Worm (Caenorhabditis elegans): ENCODE results near the gene F19G12.4.
"Not testable (repeated sequence)": the region's sequence is repeated elsewhere in the genome, so short reads cannot be mapped to it uniquely, and the experiment has no call there.

Gene F19G12.4

DNA sequence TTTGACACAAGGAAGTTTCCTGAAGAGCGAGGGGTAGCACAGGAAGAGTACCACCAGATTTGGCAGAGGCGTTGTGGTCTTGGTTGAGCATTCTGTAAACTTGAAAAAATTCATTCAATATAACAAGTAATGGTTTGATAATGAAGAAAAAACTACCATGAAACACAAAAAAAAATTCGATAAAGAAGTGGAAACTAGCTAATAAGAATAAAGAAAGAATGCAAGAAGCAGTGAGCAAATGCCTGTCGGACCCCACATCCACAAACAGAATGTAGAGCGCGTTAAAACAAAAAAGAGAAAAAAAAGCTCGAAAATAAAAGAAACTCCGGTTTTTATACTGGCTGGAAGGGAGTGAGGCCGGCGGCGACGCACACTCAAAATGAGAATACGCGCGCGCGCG, 19.6 kb upstream of the F19G12.4 start, which contains the start of gene H39E20.1:
TSS of gene H39E20.1 (minus strand) at position 101 of the 400 bp plus-strand sequence.
- no peak for TF ChIP-seq ztf-25 (GFP tag; IDR thresholded peaks at IDR 0.05)
- TF ChIP-seq ztf-3 (GFP tag; optimal IDR thresholded peaks at IDR 0.05) = no peak
- no peak for TF ChIP-seq lin-35 (GFP tag; optimal IDR thresholded peaks at IDR 0.05)
- TF ChIP-seq ztf-22 (GFP tag; optimal IDR thresholded peaks at IDR 0.05) = no peak
- 0 out of 2 replicates have a peak, but pooled peaks have one; percentile 32 for TF ChIP-seq madf-8 (GFP tag; conservative IDR thresholded peaks at IDR 0.05)
- no peak for TF ChIP-seq ceh-91 (GFP tag; IDR thresholded peaks at IDR 0.05)
- no peak for TF ChIP-seq ceh-40 (GFP tag; IDR thresholded peaks at IDR 0.05)
- TF ChIP-seq efl-1 (GFP tag; optimal IDR thresholded peaks at IDR 0.05) = peak; percentile 51
- TF ChIP-seq xnd-1 (tag; optimal IDR thresholded peaks at IDR 0.05) = peak; percentile 30
- no peak for TF ChIP-seq mes-4 (tag; optimal IDR thresholded peaks at IDR 0.05)
- TF ChIP-seq ets-4 (GFP tag; optimal IDR thresholded peaks at IDR 0.05) = no peak
- no peak for TF ChIP-seq ztf-18 (tag; optimal IDR thresholded peaks at IDR 0.05)

DNA sequence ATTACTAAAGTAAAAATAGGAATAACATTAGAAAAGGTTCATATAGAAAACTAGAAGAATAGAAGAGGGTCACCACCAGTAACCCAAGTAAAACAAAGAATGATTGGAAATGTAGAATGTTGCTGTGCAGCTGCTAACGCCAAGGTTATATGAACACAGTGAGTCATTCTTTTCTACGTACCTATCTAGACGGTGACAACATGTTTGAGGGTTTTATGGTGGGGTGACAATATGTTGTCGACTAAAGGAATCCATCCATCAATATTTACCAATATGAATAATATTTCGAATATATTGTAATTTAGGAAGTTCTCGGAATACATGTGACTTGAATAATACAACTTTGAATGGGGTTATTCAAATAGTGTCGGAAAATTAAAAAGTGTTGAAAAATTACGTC, 15.8 kb upstream of the F19G12.4 start, which contains the start of gene ZK402.5:
TSS of gene ZK402.5 (minus strand) at position 101 of the 400 bp plus-strand sequence.
- TF ChIP-seq lsy-27 (tag; optimal IDR thresholded peaks at IDR 0.05; ENCODE audit: borderline replicate concordance, insufficient read depth) (no peak), rcor-1 (GFP tag; IDR thresholded peaks at IDR 0.05) (no peak), ekl-4 (GFP tag; IDR thresholded peaks at IDR 0.05) (no peak), attf-6 (GFP tag; IDR thresholded peaks at IDR 0.05) (no peak), F52B5.7 (tag; optimal IDR thresholded peaks at IDR 0.05) (no peak), ceh-91 (GFP tag; IDR thresholded peaks at IDR 0.05) (no peak), rec-8 (tag; optimal IDR thresholded peaks at IDR 0.05) (no peak), hlh-12 (tag; optimal IDR thresholded peaks at IDR 0.05) (no peak), B0261.1 (tag; optimal IDR thresholded peaks at IDR 0.05) (no peak), ceh-27 (GFP tag; optimal IDR thresholded peaks at IDR 0.05) (no peak)

DNA sequence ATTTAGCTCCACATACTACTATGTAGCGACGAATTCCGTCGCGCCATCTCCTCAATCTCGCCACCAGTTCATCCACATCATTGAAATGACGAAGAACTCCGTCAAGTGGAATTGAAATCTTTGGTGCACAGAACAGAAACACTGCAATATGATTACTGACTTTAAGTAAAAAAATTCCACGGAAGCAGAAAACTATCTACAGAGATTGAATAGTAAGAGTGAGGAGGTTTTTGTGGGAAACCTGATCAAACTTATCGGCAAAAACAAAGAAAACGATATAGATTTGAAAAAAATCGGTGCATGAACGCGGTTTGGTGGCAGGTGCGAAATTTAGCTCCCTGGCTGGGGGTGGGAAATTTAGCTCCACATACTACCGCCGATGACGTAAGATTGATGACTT, 13.7 kb upstream of the F19G12.4 start, which contains the start of gene ZK402.2:
TSS of gene ZK402.2 (plus strand) at position 301 of the 400 bp plus-strand sequence.
- not testable (repeated sequence) for TF ChIP-seq B0019.2 (GFP tag; conservative IDR thresholded peaks at IDR 0.05); cebp-2 (GFP tag; IDR thresholded peaks at IDR 0.05); snpc-4 (GFP tag; optimal IDR thresholded peaks at IDR 0.05); snpc-4 (tag; optimal IDR thresholded peaks at IDR 0.05)

DNA sequence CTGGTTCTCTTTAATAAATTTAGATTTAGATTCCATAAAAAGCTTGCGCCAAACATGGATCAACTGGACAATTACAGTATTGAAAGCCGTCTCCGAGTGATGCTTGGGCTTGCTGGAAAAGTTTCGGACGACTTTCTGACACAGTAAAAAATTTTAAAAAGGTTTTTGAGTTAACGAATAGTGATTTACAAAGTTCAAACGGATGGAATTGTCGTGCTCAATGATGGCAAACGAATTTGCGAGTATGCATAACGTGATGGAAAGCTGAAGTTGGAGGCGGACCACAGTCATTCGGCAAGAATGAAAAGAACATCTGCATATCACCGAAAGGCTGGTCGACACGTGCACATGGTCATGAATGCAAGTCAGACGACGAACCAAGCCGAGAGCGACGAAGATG, 13.1 kb upstream of the F19G12.4 start, which contains the start of gene ZK402.1:
TSS of gene ZK402.1 (plus strand) at position 301 of the 400 bp plus-strand sequence.
- not testable (repeated sequence) for TF ChIP-seq C17E4.6 (GFP tag; IDR thresholded peaks at IDR 0.05); Y53G8AR.9 (GFP tag; conservative IDR thresholded peaks at IDR 0.05); snpc-3.4 (tag; optimal IDR thresholded peaks at IDR 0.05)

DNA sequence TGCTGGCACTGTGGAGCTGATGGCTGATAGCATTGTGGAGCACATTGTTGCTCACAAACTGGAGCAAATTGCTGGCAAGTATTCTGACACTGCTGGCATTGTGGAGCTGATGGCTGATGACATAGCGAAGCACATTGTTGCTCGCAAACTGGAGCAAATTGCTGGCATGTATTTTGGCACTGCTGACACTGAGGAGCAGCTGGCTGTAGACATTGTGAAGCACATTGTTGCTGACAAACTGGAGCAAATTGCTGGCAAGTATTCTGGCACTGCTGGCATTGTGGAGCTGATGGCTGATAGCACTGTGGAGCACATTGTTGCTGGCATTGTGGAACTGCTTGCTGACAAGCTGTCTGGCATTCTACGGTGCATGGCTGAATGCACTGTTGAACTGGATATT, 7.9 kb upstream of the F19G12.4 start:
- TF ChIP-seq somi-1 (GFP tag; optimal IDR thresholded peaks at IDR 0.05) (no peak), egl-44 (GFP tag; IDR thresholded peaks at IDR 0.05) (no peak), lin-26 (GFP tag; IDR thresholded peaks at IDR 0.05) (no peak), gei-17 (GFP tag; optimal IDR thresholded peaks at IDR 0.05) (no peak), bed-1 (GFP tag; IDR thresholded peaks at IDR 0.05) (no peak), F49E8.2 (tag; optimal IDR thresholded peaks at IDR 0.05; ENCODE audit: insufficient read depth) (no peak), zfh-2 (GFP tag; conservative IDR thresholded peaks at IDR 0.05) (no peak), nhr-90 (tag; optimal IDR thresholded peaks at IDR 0.05) (no peak)
